Worm (Caenorhabditis elegans): ENCODE results near the gene T05A7.11.
A peak's percentile ranks its signal among the peaks of the same experiment; 100 is the strongest.

Gene T05A7.11

ce11 chrII:4673670-4674069, 8.4 kb upstream of the T05A7.11 start:
- TF ChIP-seq nhr-12 (tag; optimal IDR thresholded peaks at IDR 0.05) (no peak), lin-32 (GFP tag; optimal IDR thresholded peaks at IDR 0.05) (no peak), nhr-2 (tag; optimal IDR thresholded peaks at IDR 0.05) (no peak), cnd-1 (tag; optimal IDR thresholded peaks at IDR 0.05) (no peak), lsy-2 (tag; optimal IDR thresholded peaks at IDR 0.05) (no peak), sptf-1 (tag; optimal IDR thresholded peaks at IDR 0.05) (no peak), nhr-76 (tag; optimal IDR thresholded peaks at IDR 0.05) (no peak), elt-3 (tag; optimal IDR thresholded peaks at IDR 0.05) (no peak), sem-2 (GFP tag; optimal IDR thresholded peaks at IDR 0.05) (no peak), mls-2 (tag; optimal IDR thresholded peaks at IDR 0.05) (no peak)

- TF ChIP-seq mls-2 (tag; optimal IDR thresholded peaks at IDR 0.05) (no peak), nhr-237 (tag; optimal IDR thresholded peaks at IDR 0.05) (no peak), blmp-1 (tag; optimal IDR thresholded peaks at IDR 0.05) (no peak), unc-39 (tag; optimal IDR thresholded peaks at IDR 0.05) (no peak), ces-1 (GFP tag; optimal IDR thresholded peaks at IDR 0.05) (no peak), hlh-1 (tag; optimal IDR thresholded peaks at IDR 0.05) (no peak), nhr-76 (tag; optimal IDR thresholded peaks at IDR 0.05) (no peak), unc-62 (GFP tag; optimal IDR thresholded peaks at IDR 0.05) (no peak), nhr-28 (tag; optimal IDR thresholded peaks at IDR 0.05) (no peak), ztf-11 (tag; optimal IDR thresholded peaks at IDR 0.05) (no peak), tbx-8 (GFP tag; optimal IDR thresholded peaks at IDR 0.05) (no peak), mep-1 (tag; optimal IDR thresholded peaks at IDR 0.05) (no peak), elt-1 (tag; optimal IDR thresholded peaks at IDR 0.05; ENCODE audit: borderline replicate concordance, insufficient read depth) (no peak), mab-5 (tag; optimal IDR thresholded peaks at IDR 0.05) (no peak), ham-2 (GFP tag; optimal IDR thresholded peaks at IDR 0.05) (no peak), lin-32 (GFP tag; optimal IDR thresholded peaks at IDR 0.05) (no peak), lsy-2 (tag; optimal IDR thresholded peaks at IDR 0.05) (no peak), sptf-1 (tag; optimal IDR thresholded peaks at IDR 0.05) (no peak), flh-1 (GFP tag; optimal IDR thresholded peaks at IDR 0.05) (no peak), ceh-83 (GFP tag; optimal IDR thresholded peaks at IDR 0.05) (no peak)
Observed at ce11 chrII:4673242-4673641, 8.0 kb upstream of the T05A7.11 start.

- TF ChIP-seq ztf-11 (tag; optimal IDR thresholded peaks at IDR 0.05) (peak; percentile 76), ceh-43 (GFP tag; optimal IDR thresholded peaks at IDR 0.05) (peak; percentile 22), nhr-2 (tag; optimal IDR thresholded peaks at IDR 0.05) (peak; percentile 63), ceh-39 (tag; optimal IDR thresholded peaks at IDR 0.05) (peak; percentile 67), bed-3 (GFP tag; optimal IDR thresholded peaks at IDR 0.05) (no peak), mab-5 (tag; optimal IDR thresholded peaks at IDR 0.05) (no peak), nhr-28 (tag; optimal IDR thresholded peaks at IDR 0.05) (no peak), nhr-12 (tag; optimal IDR thresholded peaks at IDR 0.05) (no peak), M03D4.4 (tag; optimal IDR thresholded peaks at IDR 0.05) (no peak), elt-1 (tag; optimal IDR thresholded peaks at IDR 0.05; ENCODE audit: borderline replicate concordance, insufficient read depth) (no peak), ham-2 (GFP tag; optimal IDR thresholded peaks at IDR 0.05) (no peak), sptf-1 (tag; optimal IDR thresholded peaks at IDR 0.05) (peak; percentile 65), pha-4 (tag; optimal IDR thresholded peaks at IDR 0.05) (peak; percentile 12), unc-39 (tag; optimal IDR thresholded peaks at IDR 0.05) (no peak), ces-1 (GFP tag; optimal IDR thresholded peaks at IDR 0.05) (peak; percentile 83), drap-1 (GFP tag; optimal IDR thresholded peaks at IDR 0.05) (no peak), blmp-1 (tag; optimal IDR thresholded peaks at IDR 0.05) (no peak), snpc-4 (tag; optimal IDR thresholded peaks at IDR 0.05) (no peak), elt-3 (tag; optimal IDR thresholded peaks at IDR 0.05) (no peak), nhr-237 (tag; optimal IDR thresholded peaks at IDR 0.05) (no peak), ceh-83 (GFP tag; optimal IDR thresholded peaks at IDR 0.05) (no peak), tbx-8 (GFP tag; optimal IDR thresholded peaks at IDR 0.05) (no peak), lin-32 (GFP tag; optimal IDR thresholded peaks at IDR 0.05) (peak; percentile 59), nhr-76 (tag; optimal IDR thresholded peaks at IDR 0.05) (no peak), lin-13 (tag; optimal IDR thresholded peaks at IDR 0.05) (peak; percentile 30), cnd-1 (tag; optimal IDR thresholded peaks at IDR 0.05) (peak; percentile 91), unc-120 (tag; optimal IDR thresholded peaks at IDR 0.05; ENCODE audit: poor library complexity, severe bottlenecking) (peak; percentile 43), unc-62 (GFP tag; optimal IDR thresholded peaks at IDR 0.05) (peak; percentile 43), flh-1 (GFP tag; optimal IDR thresholded peaks at IDR 0.05) (no peak), lsy-2 (tag; optimal IDR thresholded peaks at IDR 0.05) (peak; percentile 3), mls-2 (tag; optimal IDR thresholded peaks at IDR 0.05) (peak; percentile 60), zip-8 (tag; optimal IDR thresholded peaks at IDR 0.05) (no peak), mep-1 (tag; optimal IDR thresholded peaks at IDR 0.05) (peak; percentile 90), sem-2 (GFP tag; optimal IDR thresholded peaks at IDR 0.05) (no peak), hlh-1 (tag; optimal IDR thresholded peaks at IDR 0.05) (peak; percentile 19)
Observed at ce11 chrII:4672584-4673110, 7.4 kb upstream of the T05A7.11 start, which contains the start of the genes clec-140 and hmg-11. TSS of gene clec-140 (plus strand) at chrII:4673060. TSS of gene hmg-11 (plus strand) at chrII:4673085.

All from whole organism, mixed stage, embryonic.